Fruit fly (Drosophila melanogaster) whole organism, embryonic: ENCODE measurements around the gene Rhp.

Source experiments
- CG10267 ChIP-seq: fragments of 200-800 bp; sonication (Bioruptor generic); optimal IDR thresholded peaks from 2 replicates; lab custom pipeline; 2018; ENCODE audit warnings: missing biosample characterization, mild to moderate bottlenecking, missing genetic modification characterization, moderate library complexity
- CG10431 ChIP-seq: fragments of 200-800 bp; sonication (Bioruptor generic); optimal IDR thresholded peaks from 3 replicates; lab custom pipeline; 2018; ENCODE audit warnings: missing biosample characterization, mild to moderate bottlenecking, missing genetic modification characterization
- CG15696 ChIP-seq: fragments of 200-800 bp; sonication (Bioruptor generic); optimal IDR thresholded peaks from 2 replicates; lab custom pipeline; 2019; ENCODE audit warnings: missing biosample characterization, mild to moderate bottlenecking, missing genetic modification characterization, moderate library complexity
- CG16813 ChIP-seq: fragments of 200-800 bp; sonication (Bioruptor generic); IDR thresholded peaks from 3 replicates; pipeline ENCODE4 v1.3.6; 2022; ENCODE audit warnings: missing biosample characterization, missing genetic modification characterization; ENCODE audit not compliant: partially characterized antibody
- CG2120 ChIP-seq: fragments of 200-800 bp; sonication (Bioruptor generic); optimal IDR thresholded peaks from 3 replicates; lab custom pipeline; 2016; ENCODE audit warnings: missing biosample characterization, missing genetic modification characterization
- CG2199 ChIP-seq: fragments of 200-800 bp; sonication (Bioruptor generic); IDR thresholded peaks from 3 replicates; pipeline ENCODE4 v1.3.6; 2022; ENCODE audit warnings: missing biosample characterization, missing genetic modification characterization
- CG30403 ChIP-seq: fragments of 200-800 bp; sonication (Bioruptor generic); optimal IDR thresholded peaks from 3 replicates; lab custom pipeline; 2016; ENCODE audit warnings: missing biosample characterization, missing genetic modification characterization
- CG3065 ChIP-seq: fragments of 200-800 bp; sonication (Bioruptor generic); optimal IDR thresholded peaks from 2 replicates; lab custom pipeline; 2016; ENCODE audit warnings: missing biosample characterization, missing genetic modification characterization
- CG5180 ChIP-seq: fragments of 200-800 bp; sonication (Bioruptor generic); optimal IDR thresholded peaks from 3 replicates; lab custom pipeline; 2017; ENCODE audit warnings: missing biosample characterization, missing genetic modification characterization, mild to moderate bottlenecking, moderate library complexity, missing genetic modification reagents
- CG6683 ChIP-seq: fragments of 200-800 bp; sonication (Bioruptor generic); optimal IDR thresholded peaks from 2 replicates; lab custom pipeline; 2017; ENCODE audit warnings: missing biosample characterization, mild to moderate bottlenecking, missing genetic modification characterization, missing genetic modification reagents
- CG6791 ChIP-seq: fragments of 200-800 bp; sonication (Bioruptor generic); IDR thresholded peaks from 3 replicates; pipeline ENCODE4 v1.3.6; 2022; ENCODE audit warnings: missing biosample characterization, missing genetic modification characterization; ENCODE audit not compliant: partially characterized antibody
- CG7839 ChIP-seq: fragments of 200-800 bp; sonication (Bioruptor generic); optimal IDR thresholded peaks from 3 replicates; lab custom pipeline; 2018; ENCODE audit warnings: missing biosample characterization, mild to moderate bottlenecking, missing genetic modification characterization, moderate library complexity
- CG7987 ChIP-seq: fragments of 200-800 bp; sonication (Bioruptor generic); optimal IDR thresholded peaks from 2 replicates; lab custom pipeline; 2018; ENCODE audit warnings: missing biosample characterization, mild to moderate bottlenecking, missing genetic modification characterization, moderate library complexity
- D ChIP-seq, 2 experiments: fragments of 200-800 bp in 1 of 2; fragments of >200 bp in 1 of 2; sonication (Bioruptor generic) in 1 of 2; optimal IDR thresholded peaks; 2 replicates in 1 of 2; 3 replicates in 1 of 2; lab custom pipeline; 2017; ENCODE audit warnings: mild to moderate bottlenecking in 1 of 2, missing biosample characterization in 1 of 2, missing genetic modification characterization in 1 of 2, missing genetic modification reagents in 1 of 2
- D19A ChIP-seq: fragments of 200-800 bp; optimal IDR thresholded peaks from 3 replicates; lab custom pipeline; 2019; ENCODE audit warnings: missing biosample characterization, mild to moderate bottlenecking, missing genetic modification characterization, moderate library complexity
- HLH54F ChIP-seq: fragments of 200-800 bp; sonication (Bioruptor generic); optimal IDR thresholded peaks from 3 replicates; lab custom pipeline; 2016; ENCODE audit warnings: missing biosample characterization, missing genetic modification characterization
- MESR4 ChIP-seq: fragments of 200-800 bp; sonication (Bioruptor generic); optimal IDR thresholded peaks from 2 replicates; lab custom pipeline; 2018; ENCODE audit warnings: missing biosample characterization, mild to moderate bottlenecking, missing genetic modification characterization, moderate library complexity
- NFAT ChIP-seq: fragments of 200-800 bp; sonication (Bioruptor generic); IDR thresholded peaks from 2 replicates; pipeline ENCODE4 v1.3.6; 2022; ENCODE audit warnings: missing biosample characterization, missing genetic modification characterization
- Opbp ChIP-seq: fragments of 200-800 bp; sonication (Bioruptor generic); IDR thresholded peaks from 3 replicates; pipeline ENCODE4 v1.3.6; 2022; ENCODE audit warnings: missing biosample characterization, missing genetic modification characterization; ENCODE audit not compliant: partially characterized antibody
- Rfx ChIP-seq: fragments of 200-800 bp; sonication (Bioruptor generic); IDR thresholded peaks from 2 replicates; pipeline ENCODE4 v1.3.6; 2022; ENCODE audit warnings: missing biosample characterization, missing genetic modification characterization
- Sry-δ ChIP-seq: fragments of 200-800 bp; sonication (Bioruptor generic); optimal IDR thresholded peaks from 2 replicates; lab custom pipeline; 2016; ENCODE audit warnings: missing biosample characterization, missing genetic modification characterization
- Xbp1 ChIP-seq: fragments of 200-800 bp; sonication (Bioruptor generic); optimal IDR thresholded peaks from 3 replicates; lab custom pipeline; 2016; ENCODE audit warnings: missing biosample characterization, mild to moderate bottlenecking, missing genetic modification characterization
- ap ChIP-seq: fragments of 200-800 bp; sonication (Bioruptor generic); IDR thresholded peaks from 2 replicates; pipeline ENCODE4 v1.3.6; 2022; ENCODE audit warnings: missing biosample characterization, missing genetic modification characterization
- bbx ChIP-seq: fragments of 200-800 bp; sonication (Bioruptor generic); IDR thresholded peaks from 2 replicates; pipeline ENCODE4 v1.3.6; 2022; ENCODE audit warnings: missing biosample characterization, missing genetic modification characterization; ENCODE audit not compliant: partially characterized antibody
- chif ChIP-seq, 2 experiments: fragments of 200-800 bp; sonication (Bioruptor generic); optimal IDR thresholded peaks; 3 replicates each; lab custom pipeline; 2016; ENCODE audit warnings: missing biosample characterization in 2 of 2, missing genetic modification characterization in 2 of 2
- da ChIP-seq: fragments of 200-800 bp; sonication (Bioruptor generic); optimal IDR thresholded peaks from 2 replicates; lab custom pipeline; 2016; ENCODE audit warnings: missing biosample characterization, missing genetic modification characterization
- dan ChIP-seq: fragments of 200-800 bp; sonication (Bioruptor generic); IDR thresholded peaks from 2 replicates; pipeline ENCODE4 v1.3.6; 2022; ENCODE audit warnings: missing biosample characterization, missing genetic modification characterization
- gsb-n ChIP-seq: fragments of 200-800 bp; sonication (Bioruptor generic); optimal IDR thresholded peaks from 3 replicates; lab custom pipeline; 2018; ENCODE audit warnings: missing biosample characterization, mild to moderate bottlenecking, missing genetic modification characterization
- gt ChIP-seq: fragments of 200-800 bp; sonication (Bioruptor generic); IDR thresholded peaks from 2 replicates; pipeline ENCODE4 v1.3.6; 2022; ENCODE audit warnings: missing biosample characterization, missing genetic modification characterization
- insv ChIP-seq, 2 experiments: fragments of 200-800 bp; sonication (Bioruptor generic); optimal IDR thresholded peaks; 3 replicates each; lab custom pipeline; 2016 to 2018; ENCODE audit warnings: missing biosample characterization in 2 of 2, missing genetic modification characterization in 2 of 2
- kni ChIP-seq: fragments of 200-800 bp; sonication (Bioruptor generic); optimal IDR thresholded peaks from 3 replicates; lab custom pipeline; 2017; ENCODE audit warnings: mild to moderate bottlenecking, missing biosample characterization, missing genetic modification reagents, missing genetic modification characterization
- lilli ChIP-seq: fragments of 200-800 bp; sonication (Bioruptor generic); optimal IDR thresholded peaks from 3 replicates; lab custom pipeline; 2016; ENCODE audit warnings: missing biosample characterization, missing genetic modification characterization
- lola ChIP-seq, 3 experiments: fragments of >200 bp in 2 of 3; fragments of 200-800 bp in 1 of 3; sonication (Bioruptor generic) in 1 of 3; optimal IDR thresholded peaks; 2 replicates each; lab custom pipeline; 2017 to 2019; ENCODE audit warnings: missing biosample characterization in 3 of 3, missing genetic modification characterization in 3 of 3, mild to moderate bottlenecking in 1 of 3, moderate library complexity in 1 of 3
- nerfin-1 ChIP-seq: fragments of 200-800 bp; sonication (Bioruptor generic); optimal IDR thresholded peaks from 3 replicates; lab custom pipeline; 2019; ENCODE audit warnings: missing biosample characterization, mild to moderate bottlenecking, missing genetic modification characterization, moderate library complexity
- oc ChIP-seq: fragments of 200-800 bp; sonication (Bioruptor generic); optimal IDR thresholded peaks from 2 replicates; lab custom pipeline; 2018; ENCODE audit warnings: missing biosample characterization, mild to moderate bottlenecking, missing genetic modification characterization, moderate library complexity
- p53 ChIP-seq: fragments of 200-800 bp; sonication (Bioruptor generic); optimal IDR thresholded peaks from 2 replicates; lab custom pipeline; 2016; ENCODE audit warnings: missing biosample characterization, missing genetic modification characterization
- pfk ChIP-seq: fragments of 200-800 bp; sonication (Bioruptor generic); optimal IDR thresholded peaks from 2 replicates; lab custom pipeline; 2018; ENCODE audit warnings: missing biosample characterization, mild to moderate bottlenecking, missing genetic modification characterization, moderate library complexity
- pita ChIP-seq: fragments of 200-800 bp; sonication (Bioruptor generic); optimal IDR thresholded peaks from 2 replicates; lab custom pipeline; 2017; ENCODE audit warnings: missing biosample characterization, mild to moderate bottlenecking, missing genetic modification characterization
- pros ChIP-seq: fragments of 200-800 bp; sonication (Bioruptor generic); optimal IDR thresholded peaks from 3 replicates; lab custom pipeline; 2019; ENCODE audit warnings: missing biosample characterization, mild to moderate bottlenecking, missing genetic modification characterization, moderate library complexity
- sd ChIP-seq: fragments of 200-800 bp; sonication (Bioruptor generic); optimal IDR thresholded peaks from 3 replicates; lab custom pipeline; 2018; ENCODE audit warnings: missing biosample characterization, mild to moderate bottlenecking, missing genetic modification characterization, moderate library complexity
- sens ChIP-seq: fragments of 200-800 bp; sonication (Bioruptor generic); peaks from one replicate; lab custom pipeline; 2016; ENCODE audit warnings: missing biosample characterization, missing genetic modification characterization
- seq ChIP-seq: fragments of 200-800 bp; sonication (Bioruptor generic); IDR thresholded peaks from 2 replicates; pipeline ENCODE4 v1.3.6; 2022; ENCODE audit warnings: missing biosample characterization, missing genetic modification characterization
- sisA ChIP-seq: fragments of 200-800 bp; sonication (Bioruptor generic); IDR thresholded peaks from 2 replicates; pipeline ENCODE4 v1.3.6; 2022; ENCODE audit warnings: missing biosample characterization, missing genetic modification characterization
- slou ChIP-seq: fragments of 200-800 bp; sonication (Bioruptor generic); optimal IDR thresholded peaks from 3 replicates; lab custom pipeline; 2016; ENCODE audit warnings: missing biosample characterization, missing genetic modification characterization
- stc ChIP-seq: fragments of 200-800 bp; sonication (Bioruptor generic); IDR thresholded peaks from 2 replicates; pipeline ENCODE4 v1.3.6; 2022; ENCODE audit warnings: missing biosample characterization, missing genetic modification characterization

The Rhp gene

DNA sequence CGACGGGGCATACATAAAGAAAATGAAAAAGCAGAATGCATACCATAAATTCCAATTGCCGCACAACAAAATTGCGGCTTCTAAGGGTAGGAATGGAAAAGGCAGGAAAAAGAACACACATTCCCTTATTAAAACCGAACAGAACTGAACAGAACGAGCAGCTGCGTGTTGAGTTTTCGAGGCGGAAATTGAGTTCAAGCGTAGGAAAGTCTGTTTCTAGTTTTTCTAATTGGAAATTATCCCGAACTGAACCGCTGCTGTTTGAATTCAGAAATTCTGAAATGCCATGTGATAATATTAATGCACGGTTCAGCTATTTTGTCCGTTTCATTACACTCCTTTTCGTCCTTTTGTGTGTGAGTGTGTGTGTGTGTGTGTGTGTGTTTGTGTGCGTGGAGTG is 28.2 kb downstream of the Rhp start (continued):
- TF ChIP-seq oc (tag; lab: Kevin White, UChicago): no peak
- TF ChIP-seq CG7987 (GFP tag; lab: Kevin White, UChicago): no peak

DNA sequence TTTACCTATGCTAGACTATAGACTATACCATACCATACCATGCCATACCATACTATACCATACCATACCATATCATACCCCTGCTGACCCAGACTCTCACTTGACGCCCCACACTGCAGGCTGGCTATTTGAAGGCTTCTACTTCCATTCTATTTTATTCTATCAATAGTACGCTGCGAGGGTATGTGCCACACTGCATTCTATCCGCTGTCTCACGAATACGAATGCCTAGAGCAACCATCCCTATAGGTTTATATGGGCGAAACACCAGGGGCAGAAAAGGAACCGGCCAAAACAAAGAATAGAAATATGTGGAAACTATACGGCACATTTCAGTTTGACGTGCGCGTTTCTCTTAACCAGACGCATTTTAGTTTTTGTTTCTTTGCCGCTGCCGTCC is 29.1 kb downstream of the Rhp start:
- TF ChIP-seq insv (GFP tag; optimal IDR thresholded peaks at IDR 0.05; lab: Kevin White, UChicago) (peak in 1 of 2 experiments; percentile 30), p53 (GFP tag; lab: Kevin White, UChicago) (no peak), pita (GFP tag; lab: Kevin White, UChicago) (no peak), pfk (GFP tag; lab: Kevin White, UChicago) (peak; percentile 40), CG5180 (peak; percentile 10), CG16813 (GFP tag; lab: Robert Waterston, UW) (0 out of 3 replicates have a peak, but pooled peaks have one; percentile 25), kni (GFP tag; lab: Kevin White, UChicago) (no peak), gsb-n (tag; lab: Kevin White, UChicago) (no peak), sd (peak; percentile 89), sens (GFP tag; lab: Kevin White, UChicago) (peak; percentile 33), CG15696 (tag; lab: Kevin White, UChicago) (peak; percentile 25), pros (GFP tag; lab: Kevin White, UChicago) (peak; percentile 56), nerfin-1 (tag; lab: Kevin White, UChicago) (peak; percentile 90), gt (GFP tag; lab: Robert Waterston, UW) (no peak), bbx (GFP tag; lab: Robert Waterston, UW) (peak; percentile 46; the same call in 1 of the 2 replicates), CG6791 (GFP tag; lab: Robert Waterston, UW) (peak; percentile 62; the same call in 1 of the 3 replicates), Opbp (GFP tag; lab: Robert Waterston, UW) (peak; percentile 37; the same call in 2 of the 3 replicates), D19A (tag; lab: Kevin White, UChicago) (peak; percentile 5), CG2199 (GFP tag; lab: Robert Waterston, UW) (peak; percentile 96; the same call in 2 of the 3 replicates), D (optimal IDR thresholded peaks at IDR 0.05; lab: Kevin White, UChicago) (peak; percentile 28), D (GFP tag; optimal IDR thresholded peaks at IDR 0.05; lab: Kevin White, UChicago) (no peak)

DNA sequence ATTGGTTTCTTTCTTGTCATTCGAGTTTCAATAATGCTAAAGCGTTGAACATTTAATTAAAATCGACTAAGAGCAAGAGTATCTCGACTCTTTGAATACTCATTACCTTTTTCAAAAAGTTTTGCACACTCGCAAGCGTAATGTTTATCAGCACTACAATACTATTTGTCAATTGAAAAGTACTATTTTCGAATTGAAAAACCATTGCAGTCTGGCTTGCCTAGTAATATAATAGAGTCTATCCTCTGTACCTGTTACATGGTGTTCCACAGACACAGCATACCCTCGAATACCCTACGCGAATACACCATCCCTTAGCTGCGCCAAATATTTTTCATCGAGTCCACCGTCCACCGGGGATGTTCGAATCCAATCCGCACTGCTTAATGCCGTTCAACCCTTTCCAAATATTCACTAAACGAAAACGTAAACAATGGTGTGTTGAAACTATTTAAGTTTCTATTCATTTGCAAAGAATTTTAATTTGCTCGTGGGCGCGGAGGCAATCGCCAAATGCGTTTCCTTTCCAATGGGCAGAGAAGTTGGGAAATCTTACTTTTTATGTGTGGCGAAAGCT is 30.0 kb downstream of the Rhp start:
- TF ChIP-seq lilli: peak; percentile 32
- TF ChIP-seq NFAT (GFP tag; lab: Robert Waterston, UW): no peak
- no peak for TF ChIP-seq da (GFP tag; lab: Kevin White, UChicago)
- TF ChIP-seq CG7839 (tag; lab: Kevin White, UChicago): no peak
- no peak for TF ChIP-seq CG3065 (GFP tag; lab: Kevin White, UChicago)
- TF ChIP-seq ap (GFP tag; lab: Robert Waterston, UW): 0 out of 2 replicates have a peak, but pooled peaks have one; percentile 21
- TF ChIP-seq CG15696 (tag; lab: Kevin White, UChicago): peak; percentile 24
- TF ChIP-seq Sry-δ (GFP tag; lab: Kevin White, UChicago): no peak
- TF ChIP-seq sens (GFP tag; lab: Kevin White, UChicago): peak; percentile 89
- TF ChIP-seq HLH54F: peak; percentile 1
- TF ChIP-seq CG2120 (GFP tag; lab: Kevin White, UChicago): peak; percentile 36
- no peak for TF ChIP-seq slou
- peak; percentile 40; the same call in 1 of the 2 replicates for TF ChIP-seq Rfx (GFP tag; lab: Robert Waterston, UW)
- TF ChIP-seq Xbp1 (GFP tag; lab: Kevin White, UChicago): peak; percentile 43
- TF ChIP-seq CG6683 (GFP tag; lab: Kevin White, UChicago): no peak
- peak; percentile 31 for TF ChIP-seq CG30403 (GFP tag; lab: Kevin White, UChicago)
- no peak for TF ChIP-seq dan
- TF ChIP-seq sisA (GFP tag; lab: Robert Waterston, UW): no peak; the same call in 1 of the 2 replicates
- TF ChIP-seq stc: peak; percentile 53; the same call in 1 of the 2 replicates
- no peak for TF ChIP-seq CG10267
- TF ChIP-seq oc (tag; lab: Kevin White, UChicago): no peak
- peak in 1 of 2 experiments; percentile 22 for TF ChIP-seq chif (GFP tag; optimal IDR thresholded peaks at IDR 0.05; lab: Kevin White, UChicago)
- TF ChIP-seq CG10431: no peak
- TF ChIP-seq lola (GFP tag; optimal IDR thresholded peaks at IDR 0.05; lab: Kevin White, UChicago): peak in 1 of 3 experiments; percentile 43
- peak; percentile 56; the same call in 1 of the 2 replicates for TF ChIP-seq seq (GFP tag; lab: Robert Waterston, UW)
- TF ChIP-seq MESR4: no peak
